Worm (Caenorhabditis elegans): Measurements from ENCODE around the gene F14D7.8.

Gene F14D7.8

DNA sequence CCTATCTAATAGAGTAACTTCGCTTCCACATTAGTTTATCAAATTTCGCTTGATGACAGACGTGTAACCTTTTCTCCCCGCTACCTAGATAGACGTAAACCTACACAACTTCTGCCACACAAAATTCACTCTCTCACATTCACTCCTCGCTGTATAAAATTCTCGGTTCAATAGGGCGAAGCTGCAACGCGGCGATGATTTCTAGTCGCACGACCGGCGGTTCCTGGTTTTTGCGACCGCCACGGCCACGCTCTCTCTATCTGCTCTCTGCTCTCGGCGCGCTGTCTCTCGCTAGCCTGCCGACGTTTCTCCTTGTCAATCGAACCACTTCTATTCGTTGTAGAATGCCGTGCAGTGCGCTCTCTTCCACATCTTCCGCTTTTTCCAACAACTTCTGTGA lies 38.4 kb upstream of the F14D7.8 start (continued):
- TF ChIP-seq ceh-100 (GFP tag; IDR thresholded peaks at IDR 0.05): peak; percentile 70
- TF ChIP-seq F10E7.11 (tag; optimal IDR thresholded peaks at IDR 0.05): no peak
- TF ChIP-seq hmg-1.2 (GFP tag; IDR thresholded peaks at IDR 0.05): peak; percentile 60; the same call in 1 of the 2 replicates
- peak; percentile 80 for TF ChIP-seq nhr-90 (tag; optimal IDR thresholded peaks at IDR 0.05)
- TF ChIP-seq ztf-28 (GFP tag; IDR thresholded peaks at IDR 0.05): 0 out of 2 replicates have a peak, but pooled peaks have one; percentile 27
- TF ChIP-seq ztf-18 (tag; optimal IDR thresholded peaks at IDR 0.05): peak; percentile 86
- peak; percentile 76 for TF ChIP-seq atf-7 (tag; optimal IDR thresholded peaks at IDR 0.05)
- TF ChIP-seq madf-3 (GFP tag; IDR thresholded peaks at IDR 0.05): 0 out of 2 replicates have a peak, but pooled peaks have one; percentile 18
- no peak for TF ChIP-seq somi-1 (GFP tag; optimal IDR thresholded peaks at IDR 0.05)
- 0 out of 2 replicates have a peak, but pooled peaks have one; percentile 41 for TF ChIP-seq C17E4.6 (GFP tag; IDR thresholded peaks at IDR 0.05)
- TF ChIP-seq B0336.3 (GFP tag; IDR thresholded peaks at IDR 0.05): peak; percentile 71
- no peak for TF ChIP-seq athp-1 (tag; optimal IDR thresholded peaks at IDR 0.05)
- TF ChIP-seq Y95B8A.8 (GFP tag; IDR thresholded peaks at IDR 0.05): no peak
- TF ChIP-seq mxl-1 (tag; optimal IDR thresholded peaks at IDR 0.05): no peak
- TF ChIP-seq ceh-58 (GFP tag; IDR thresholded peaks at IDR 0.05): no peak
- TF ChIP-seq let-526 (GFP tag; IDR thresholded peaks at IDR 0.05): 0 out of 2 replicates have a peak, but pooled peaks have one; percentile 38
- no peak for TF ChIP-seq dpff-1 (tag; optimal IDR thresholded peaks at IDR 0.05)
- peak; percentile 67 for TF ChIP-seq K12H6.12 (tag; optimal IDR thresholded peaks at IDR 0.05)
- TF ChIP-seq ztf-22 (GFP tag; optimal IDR thresholded peaks at IDR 0.05): peak; percentile 36
- peak; percentile 87 for TF ChIP-seq ceh-27 (GFP tag; optimal IDR thresholded peaks at IDR 0.05)
- TF ChIP-seq T07F8.4 (tag; optimal IDR thresholded peaks at IDR 0.05): no peak
- peak in 1 of 3 experiments; percentile 69 for TF ChIP-seq lin-35 (GFP tag; optimal IDR thresholded peaks at IDR 0.05)
- no peak for TF ChIP-seq ceh-91 (GFP tag; IDR thresholded peaks at IDR 0.05)
- TF ChIP-seq bed-2 (GFP tag; IDR thresholded peaks at IDR 0.05): 0 out of 2 replicates have a peak, but pooled peaks have one; percentile 17
- peak; percentile 65 for TF ChIP-seq egl-44 (GFP tag; IDR thresholded peaks at IDR 0.05)
- TF ChIP-seq egrh-3 (GFP tag; IDR thresholded peaks at IDR 0.05): peak; percentile 89
- TF ChIP-seq F33H1.4 (GFP tag; IDR thresholded peaks at IDR 0.05): no peak
- TF ChIP-seq chd-7 (tag; optimal IDR thresholded peaks at IDR 0.05): peak; percentile 23
- 0 out of 2 replicates have a peak, but pooled peaks have one; percentile 47 for TF ChIP-seq lir-1 (GFP tag; conservative IDR thresholded peaks at IDR 0.05)
- TF ChIP-seq hmg-20 (GFP tag; IDR thresholded peaks at IDR 0.05): peak; percentile 52; the same call in 1 of the 2 replicates
- TF ChIP-seq sea-2 (GFP tag; IDR thresholded peaks at IDR 0.05): no peak
- TF ChIP-seq madf-10 (tag; optimal IDR thresholded peaks at IDR 0.05): peak; percentile 98
- TF ChIP-seq B0035.1 (tag; optimal IDR thresholded peaks at IDR 0.05): peak; percentile 39
- peak; percentile 95 for TF ChIP-seq attf-5 (GFP tag; optimal IDR thresholded peaks at IDR 0.05)
- no peak for TF ChIP-seq madf-8 (GFP tag; conservative IDR thresholded peaks at IDR 0.05)
- peak; percentile 51; the same call in 1 of the 2 replicates for TF ChIP-seq rcor-1 (GFP tag; IDR thresholded peaks at IDR 0.05)
- peak; percentile 93 for TF ChIP-seq mcd-1 (GFP tag; IDR thresholded peaks at IDR 0.05)
- no peak for TF ChIP-seq ama-1 (optimal IDR thresholded peaks at IDR 0.05)
- peak in 1 of 2 experiments; percentile 23 for TF ChIP-seq ama-1 (GFP tag; optimal IDR thresholded peaks at IDR 0.05)
- TF ChIP-seq unc-130 (GFP tag; optimal IDR thresholded peaks at IDR 0.05): no peak
- TF ChIP-seq snpc-1.1 (tag; optimal IDR thresholded peaks at IDR 0.05; ENCODE audit: insufficient read depth): no peak
- TF ChIP-seq Y67H2A.10 (GFP tag; conservative IDR thresholded peaks at IDR 0.05): peak; percentile 85
- TF ChIP-seq ekl-4 (GFP tag; IDR thresholded peaks at IDR 0.05): peak; percentile 85
- TF ChIP-seq dpl-1 (GFP tag; optimal IDR thresholded peaks at IDR 0.05): peak; percentile 1
- TF ChIP-seq lsl-1 (GFP tag; optimal IDR thresholded peaks at IDR 0.05): no peak
- TF ChIP-seq T26A5.8 (tag; optimal IDR thresholded peaks at IDR 0.05): no peak
- TF ChIP-seq snpc-4 (GFP tag; optimal IDR thresholded peaks at IDR 0.05): no peak
- peak; percentile 27 to 70 (median 58) for TF ChIP-seq snpc-4 (tag; optimal IDR thresholded peaks at IDR 0.05)
- TF ChIP-seq lin-54 (GFP tag; optimal IDR thresholded peaks at IDR 0.05): peak; percentile 77
- TF ChIP-seq nhr-120 (GFP tag; IDR thresholded peaks at IDR 0.05): no peak

All from whole organism, young adult.